Worm (Caenorhabditis elegans) whole organism, L2 larva: ENCODE results near the gene C54E4.5.

Source experiments
- ama-1 ChIP-seq: fragments of 150-350 bp; optimal IDR thresholded peaks from 2 replicates; lab custom pipeline; 2018; ENCODE audit warnings: inconsistent platforms
- elt-3 ChIP-seq: sonication (generic microtip); optimal IDR thresholded peaks from 2 replicates; lab custom pipeline; 2017; ENCODE audit warnings: missing biosample characterization, missing genetic modification characterization
- mdl-1 ChIP-seq, 2 experiments: fragments of 150-350 bp in 1 of 2; sonication (generic microtip) in 1 of 2; optimal IDR thresholded peaks; 2 replicates each; lab custom pipeline; 2017; ENCODE audit warnings: missing biosample characterization in 2 of 2, missing genetic modification characterization in 2 of 2
- nhr-12 ChIP-seq: fragments of 150-350 bp; optimal IDR thresholded peaks from 2 replicates; lab custom pipeline; 2014; ENCODE audit warnings: missing biosample characterization, missing genetic modification characterization
- nhr-21 ChIP-seq: fragments of 150-350 bp; optimal IDR thresholded peaks from 2 replicates; lab custom pipeline; 2014; ENCODE audit warnings: missing biosample characterization, missing genetic modification characterization
- nhr-25 ChIP-seq: fragments of 150-350 bp; sonication (generic microtip); optimal IDR thresholded peaks from 3 replicates; lab custom pipeline; 2014; ENCODE audit warnings: missing biosample characterization, missing genetic modification characterization
- snpc-4 ChIP-seq: fragments of 150-350 bp; optimal IDR thresholded peaks from 2 replicates; lab custom pipeline; 2014; ENCODE audit warnings: missing biosample characterization, missing genetic modification characterization
- ztf-11 ChIP-seq: sonication (generic microtip); optimal IDR thresholded peaks from 2 replicates; lab custom pipeline; 2017; ENCODE audit warnings: missing biosample characterization, missing genetic modification characterization

ce11 chrIV:2195598-2195997 lies 46.5 kb upstream of the C54E4.5 start:
- TF ChIP-seq ztf-11 (no peak), elt-3 (tag; lab: Kevin White, UChicago) (no peak), nhr-25 (peak; percentile 15), snpc-4 (tag; lab: Kevin White, UChicago) (no peak), ama-1 (no peak), nhr-12 (tag; lab: Kevin White, UChicago) (no peak), nhr-21 (no peak), mdl-1 (tag; optimal IDR thresholded peaks at IDR 0.05; lab: Kevin White, UChicago) (no peak)
